Worm (Caenorhabditis elegans) whole organism, early embryonic: ENCODE results near the gene dsc-4.

Experiments
- F13C5.2 ChIP-seq: sonication (generic microtip); optimal IDR thresholded peaks from 2 replicates; lab custom pipeline; 2017; ENCODE audit warnings: mild to moderate bottlenecking, missing genetic modification characterization, inconsistent platforms, missing compliant biosample characterization
- aly-1 ChIP-seq: sonication (generic microtip); optimal IDR thresholded peaks from 2 replicates; lab custom pipeline; 2016; ENCODE audit warnings: missing genetic modification characterization, missing compliant biosample characterization
- ama-1 ChIP-seq: fragments of 150-350 bp; optimal IDR thresholded peaks from 2 replicates; lab custom pipeline; 2014
- ceh-13 ChIP-seq: fragments of 200-800 bp; sonication (Bioruptor generic); optimal IDR thresholded peaks from 2 replicates; lab custom pipeline; 2018; ENCODE audit warnings: mild to moderate bottlenecking, missing genetic modification characterization, missing compliant biosample characterization
- ceh-36 ChIP-seq: sonication (generic microtip); optimal IDR thresholded peaks from 2 replicates; lab custom pipeline; 2016; ENCODE audit warnings: missing genetic modification characterization, inconsistent platforms, missing compliant biosample characterization
- ets-7 ChIP-seq: sonication (generic microtip); optimal IDR thresholded peaks from 2 replicates; lab custom pipeline; 2016; ENCODE audit warnings: missing genotype, missing genetic modification characterization, missing compliant biosample characterization
- hmbx-1 ChIP-seq: sonication (generic microtip); optimal IDR thresholded peaks from 2 replicates; lab custom pipeline; 2016; ENCODE audit warnings: mild to moderate bottlenecking, missing genetic modification characterization, missing compliant biosample characterization
- hmg-4 ChIP-seq: fragments of 200-800 bp; sonication (Bioruptor generic); optimal IDR thresholded peaks from 2 replicates; lab custom pipeline; 2018; ENCODE audit warnings: mild to moderate bottlenecking, missing genetic modification characterization, missing compliant biosample characterization
- hnd-1 ChIP-seq: sonication (generic microtip); optimal IDR thresholded peaks from 2 replicates; lab custom pipeline; 2016; ENCODE audit warnings: missing genetic modification characterization, missing compliant biosample characterization
- pes-1 ChIP-seq: fragments of 200-800 bp; sonication (Bioruptor generic); IDR thresholded peaks from 2 replicates; pipeline ENCODE4 v1.3.6; 2022; ENCODE audit warnings: missing genetic modification reagents, missing genetic modification characterization, missing compliant biosample characterization
- scrt-1 ChIP-seq: fragments of 200-800 bp; sonication (Bioruptor generic); IDR thresholded peaks from 2 replicates; pipeline ENCODE4 v1.3.6; 2022; ENCODE audit warnings: missing genetic modification characterization, missing compliant biosample characterization
- tbx-37 ChIP-seq: fragments of 200-800 bp; sonication (Bioruptor generic); conservative IDR thresholded peaks from 2 replicates; pipeline ENCODE4 v1.3.6; 2022; ENCODE audit warnings: missing genetic modification reagents, missing genetic modification characterization, missing compliant biosample characterization
- tra-4 ChIP-seq: sonication (generic microtip); optimal IDR thresholded peaks from 2 replicates; lab custom pipeline; 2017; ENCODE audit warnings: missing genetic modification characterization, missing compliant biosample characterization

- TF ChIP-seq pes-1 (GFP tag; lab: Robert Waterston, UW) (no peak), ama-1 (lab: Kevin White, UChicago) (no peak), F13C5.2 (tag; lab: Kevin White, UChicago) (no peak), scrt-1 (no peak), ceh-36 (tag; lab: Kevin White, UChicago) (no peak), tbx-37 (GFP tag; lab: Robert Waterston, UW) (no peak), aly-1 (tag; lab: Kevin White, UChicago) (no peak), hmbx-1 (no peak), ceh-13 (GFP tag; lab: Kevin White, UChicago) (no peak), tra-4 (no peak), ets-7 (no peak), hnd-1 (tag; lab: Kevin White, UChicago) (no peak), hmg-4 (GFP tag; lab: Kevin White, UChicago) (no peak)
These were observed 45.2 kb downstream of the dsc-4 start for ce11 chrIV:275146-275545.
